Comparison of ENCODE assay signal across 4 fruit fly cellular contexts in the genomic region with DNA sequence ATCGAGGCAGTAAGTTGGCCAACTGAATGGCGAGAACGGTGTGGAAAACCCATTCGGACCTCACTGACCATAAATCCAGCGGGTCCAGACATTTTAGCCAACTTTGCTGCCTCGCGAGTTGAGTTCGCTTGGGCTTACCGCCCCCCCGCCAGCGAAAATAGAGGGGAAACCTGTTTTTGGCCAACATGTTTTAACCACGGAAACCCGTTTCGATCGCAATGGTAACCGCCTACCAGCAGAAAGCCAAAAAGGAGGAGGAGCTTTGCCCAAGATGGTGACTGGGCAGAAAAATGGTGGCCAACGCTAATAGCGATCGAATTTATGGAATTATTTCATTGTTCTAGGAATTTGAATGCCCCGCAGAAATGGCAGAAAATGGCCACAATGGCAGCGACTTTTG.
TF ChIP-seq lines count a peak whose summit lies in the region.

No protein-coding gene starts in this region.

- no peak for TF ChIP-seq CTCF in whole organism, embryonic (GFP tag; optimal IDR thresholded peaks at IDR 0.05; lab: Kevin White, UChicago)

TF ChIP-seq in whole organism, embryonic, 481 proteins besides CTCF, POLR2A, EP300 and RAD21:
- TF ChIP-seq Nf-YB (GFP tag; optimal IDR thresholded peaks at IDR 0.05; lab: Kevin White, UChicago) (peak; percentile 67), knrl (GFP tag; IDR thresholded peaks at IDR 0.05; lab: Robert Waterston, UW; ENCODE audit: partially characterized antibody) (no peak), Nf-YC (tag; optimal IDR thresholded peaks at IDR 0.05; lab: Kevin White, UChicago) (peak; percentile 81)

TF ChIP-seq in whole organism, prepupa, 60 proteins besides CTCF, POLR2A, EP300 and RAD21:
- TF ChIP-seq CG16779 (tag; optimal IDR thresholded peaks at IDR 0.05; lab: Kevin White, UChicago) (no peak), dsx (GFP tag; optimal IDR thresholded peaks at IDR 0.05; lab: Kevin White, UChicago; ENCODE audit: poor library complexity, severe bottlenecking) (peak; percentile 22)
TF ChIP-seq in whole organism, prepupa: peak in this region for 1.

TF ChIP-seq in whole organism, pupa, 21 proteins besides CTCF, POLR2A, EP300 and RAD21:
- TF ChIP-seq CG8301 (tag; optimal IDR thresholded peaks at IDR 0.05; lab: Kevin White, UChicago), result no peak
- TF ChIP-seq gl (tag; optimal IDR thresholded peaks at IDR 0.05; lab: Kevin White, UChicago), result peak; percentile 7

TF ChIP-seq in whole organism, wandering third instar larva, 38 proteins besides CTCF, POLR2A, EP300 and RAD21:
- no peak for TF ChIP-seq jim (GFP tag; optimal IDR thresholded peaks at IDR 0.05; lab: Kevin White, UChicago)
- no peak for TF ChIP-seq Myc (optimal IDR thresholded peaks at IDR 0.05; lab: Kevin White, UChicago)
- TF ChIP-seq dsf (GFP tag; optimal IDR thresholded peaks at IDR 0.05; lab: Kevin White, UChicago; ENCODE audit: borderline replicate concordance), result no peak
- TF ChIP-seq N (GFP tag; optimal IDR thresholded peaks at IDR 0.05; lab: Kevin White, UChicago), result no peak
- no peak for TF ChIP-seq sage (GFP tag; optimal IDR thresholded peaks at IDR 0.05; lab: Kevin White, UChicago)
- no peak for TF ChIP-seq Hnf4 (GFP tag; optimal IDR thresholded peaks at IDR 0.05; lab: Kevin White, UChicago)
- TF ChIP-seq Vsx2 (GFP tag; optimal IDR thresholded peaks at IDR 0.05; lab: Kevin White, UChicago; ENCODE audit: partially characterized antibody), result peak; percentile 89
- TF ChIP-seq Hr83 (GFP tag; optimal IDR thresholded peaks at IDR 0.05; lab: Kevin White, UChicago; ENCODE audit: poor library complexity, severe bottlenecking), result no peak
- TF ChIP-seq Abd-B (GFP tag; optimal IDR thresholded peaks at IDR 0.05; lab: Kevin White, UChicago), result no peak
- peak; percentile 77 for TF ChIP-seq Dif (GFP tag; optimal IDR thresholded peaks at IDR 0.05; lab: Kevin White, UChicago; ENCODE audit: partially characterized antibody)
- no peak for TF ChIP-seq usp (GFP tag; optimal IDR thresholded peaks at IDR 0.05; lab: Kevin White, UChicago)
- peak in 1 of 2 experiments; percentile 9 for TF ChIP-seq dl (GFP tag; optimal IDR thresholded peaks at IDR 0.05; lab: Kevin White, UChicago; ENCODE audit: insufficient read depth in 1 of 2, partially characterized antibody in 2 of 2)
- no peak for TF ChIP-seq CrebA (GFP tag; optimal IDR thresholded peaks at IDR 0.05; lab: Kevin White, UChicago; ENCODE audit: borderline replicate concordance)
- TF ChIP-seq pan (optimal IDR thresholded peaks at IDR 0.05; lab: Kevin White, UChicago), result no peak
- no peak for TF ChIP-seq Dfd (GFP tag; optimal IDR thresholded peaks at IDR 0.05; lab: Kevin White, UChicago)
- no peak for TF ChIP-seq rgr (GFP tag; optimal IDR thresholded peaks at IDR 0.05; lab: Kevin White, UChicago)
